Worm (Caenorhabditis elegans) whole organism, L4/young adult: ENCODE results near the gene clec-119.

Experiments
- W03F9.2 ChIP-seq: fragments of 150-350 bp; optimal IDR thresholded peaks from 2 replicates; lab custom pipeline; 2014; ENCODE audit warnings: missing biosample characterization, missing genetic modification characterization
- dao-5 ChIP-seq: sonication (generic microtip); optimal IDR thresholded peaks from 2 replicates; lab custom pipeline; 2016; ENCODE audit warnings: missing genotype, missing genetic modification characterization, moderate library complexity, missing compliant biosample characterization
- him-1 ChIP-seq: sonication (generic microtip); optimal IDR thresholded peaks from 2 replicates; lab custom pipeline; 2016; ENCODE audit warnings: missing genotype, missing genetic modification reagents, missing genetic modification characterization, missing compliant biosample characterization

- TF ChIP-seq W03F9.2 (tag; lab: Kevin White, UChicago), result no peak
- no peak for TF ChIP-seq him-1
- no peak for TF ChIP-seq dao-5
Measured at ce11 chrII:1295776-1296175, 40.0 kb downstream of the clec-119 start, which contains the start of gene Y57G7A.2.
